Worm (Caenorhabditis elegans) whole organism, L1 larva: ENCODE measurements around the gene F54B11.4.
A peak's percentile ranks its signal among the peaks of the same experiment; 100 is the strongest.

ENCODE experiments used
- efl-3 ChIP-seq: fragments of 200-800 bp; sonication (Bioruptor generic); optimal IDR thresholded peaks from 2 replicates; lab custom pipeline; 2018; ENCODE audit warnings: mild to moderate bottlenecking, missing genetic modification characterization, missing compliant biosample characterization
- fkh-8 ChIP-seq: sonication (generic microtip); optimal IDR thresholded peaks from 2 replicates; lab custom pipeline; 2016; ENCODE audit warnings: mild to moderate bottlenecking, missing genetic modification characterization, missing compliant biosample characterization
- lin-13 ChIP-seq: fragments of 150-350 bp; optimal IDR thresholded peaks from 2 replicates; lab custom pipeline; 2014; ENCODE audit warnings: missing biosample characterization, missing genetic modification reagents, missing genetic modification characterization
- lin-15B ChIP-seq: fragments of 150-350 bp; sonication (generic microtip); optimal IDR thresholded peaks from 3 replicates; lab custom pipeline; 2014; ENCODE audit warnings: missing biosample characterization, missing genetic modification characterization
- mef-2 ChIP-seq: fragments of 150-350 bp; optimal IDR thresholded peaks from 2 replicates; lab custom pipeline; 2014; ENCODE audit warnings: missing biosample characterization, missing genetic modification characterization
- mep-1 ChIP-seq: fragments of 150-350 bp; optimal IDR thresholded peaks from 2 replicates; lab custom pipeline; 2014; ENCODE audit warnings: missing biosample characterization, missing genetic modification characterization
- nhr-11 ChIP-seq: fragments of 150-350 bp; optimal IDR thresholded peaks from 2 replicates; lab custom pipeline; 2014; ENCODE audit warnings: missing biosample characterization, missing genetic modification characterization
- nhr-77 ChIP-seq: fragments of 150-350 bp; optimal IDR thresholded peaks from 2 replicates; lab custom pipeline; 2014; ENCODE audit warnings: missing biosample characterization, missing genetic modification characterization
- pag-3 ChIP-seq: sonication (generic microtip); optimal IDR thresholded peaks from 2 replicates; lab custom pipeline; 2017; ENCODE audit warnings: missing genetic modification characterization, mild to moderate bottlenecking, missing compliant biosample characterization, antibody characterized with exemption, borderline replicate concordance; ENCODE audit not compliant: insufficient read depth
- rnt-1 ChIP-seq: sonication (generic microtip); optimal IDR thresholded peaks from 2 replicates; lab custom pipeline; 2016; ENCODE audit warnings: mild to moderate bottlenecking, missing genetic modification characterization, moderate library complexity, missing compliant biosample characterization

DNA sequence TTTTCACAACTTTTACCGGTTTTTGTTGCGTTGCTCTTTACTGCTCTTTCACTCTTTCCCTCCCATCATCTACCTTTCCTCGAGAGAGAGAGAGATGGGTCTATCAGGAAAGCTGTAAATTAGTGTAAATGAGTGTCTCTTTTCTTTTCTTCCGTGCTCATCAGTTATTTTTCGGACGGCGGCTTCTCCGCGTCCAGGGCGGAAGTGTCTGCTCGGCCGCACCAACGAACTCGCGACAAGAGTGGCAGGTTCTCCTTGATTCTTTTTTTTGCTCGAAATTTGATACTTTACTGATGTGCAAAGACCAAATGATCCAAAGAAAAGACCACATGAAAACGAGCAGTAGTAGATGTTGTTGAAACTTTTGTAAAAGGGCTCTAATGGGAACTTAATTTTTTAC is 33.8 kb upstream of the F54B11.4 start:
- TF ChIP-seq mef-2 (tag; lab: Kevin White, UChicago), result no peak
- no peak for TF ChIP-seq lin-15B (tag; lab: Kevin White, UChicago)
- TF ChIP-seq fkh-8, result no peak
- no peak for TF ChIP-seq mep-1
- no peak for TF ChIP-seq pag-3 (tag; lab: Kevin White, UChicago)
- TF ChIP-seq nhr-11, result no peak
- peak; percentile 31 for TF ChIP-seq rnt-1 (tag; lab: Kevin White, UChicago)
- TF ChIP-seq efl-3 (GFP tag; lab: Kevin White, UChicago), result no peak
- no peak for TF ChIP-seq nhr-77 (tag; lab: Kevin White, UChicago)
- TF ChIP-seq lin-13, result no peak
